Worm (Caenorhabditis elegans): ENCODE data around the gene T16A9.3.

ce11 chrV:14175216-14175615 lies 30.1 kb upstream of the T16A9.3 start, which contains the start of gene cest-2.2:
- peak; percentile 21 for TF ChIP-seq elt-2 (tag; optimal IDR thresholded peaks at IDR 0.05)
- TF ChIP-seq unc-130 (tag; optimal IDR thresholded peaks at IDR 0.05): no peak
- no peak for TF ChIP-seq xbp-1 (tag; optimal IDR thresholded peaks at IDR 0.05)
- TF ChIP-seq nhr-12 (tag; optimal IDR thresholded peaks at IDR 0.05): no peak
- TF ChIP-seq sptf-1 (tag; optimal IDR thresholded peaks at IDR 0.05): no peak
- TF ChIP-seq snpc-4 (tag; optimal IDR thresholded peaks at IDR 0.05): no peak
- TF ChIP-seq skn-1 (tag; optimal IDR thresholded peaks at IDR 0.05): no peak
- TF ChIP-seq isw-1 (GFP tag; IDR thresholded peaks at IDR 0.05): no peak
- TF ChIP-seq jun-1 (tag; optimal IDR thresholded peaks at IDR 0.05): no peak
- no peak for TF ChIP-seq pqm-1 (tag; optimal IDR thresholded peaks at IDR 0.05)
- TF ChIP-seq hpl-2 (GFP tag; optimal IDR thresholded peaks at IDR 0.05): no peak
- TF ChIP-seq nhr-237 (tag; optimal IDR thresholded peaks at IDR 0.05): no peak
- TF ChIP-seq nhr-11 (tag; optimal IDR thresholded peaks at IDR 0.05): no peak
- TF ChIP-seq sox-4 (tag; optimal IDR thresholded peaks at IDR 0.05): no peak

Data from whole organism, L1 larva.